Worm (Caenorhabditis elegans) whole organism, L1 larva: ENCODE measurements around the gene R02F2.8.

ENCODE experiments used
- C04F5.9 ChIP-seq: sonication (generic microtip); optimal IDR thresholded peaks from 2 replicates; lab custom pipeline; 2016; ENCODE audit warnings: missing genetic modification characterization, missing compliant biosample characterization
- C16A3.4 ChIP-seq: fragments of 150-350 bp; optimal IDR thresholded peaks from 2 replicates; lab custom pipeline; 2014; ENCODE audit warnings: missing biosample characterization, missing genetic modification characterization
- C34B4.2 ChIP-seq: sonication (generic microtip); optimal IDR thresholded peaks from 2 replicates; lab custom pipeline; 2017; ENCODE audit warnings: mild to moderate bottlenecking, missing genetic modification characterization, missing compliant biosample characterization
- F16B12.6 ChIP-seq: fragments of 150-350 bp; optimal IDR thresholded peaks from 2 replicates; lab custom pipeline; 2014; ENCODE audit warnings: missing biosample characterization, missing genetic modification characterization
- Y116A8C.19 ChIP-seq: sonication (generic microtip); optimal IDR thresholded peaks from 2 replicates; lab custom pipeline; 2016; ENCODE audit warnings: missing compliant biosample characterization, missing genetic modification characterization, borderline replicate concordance
- aha-1 ChIP-seq: fragments of 150-350 bp; optimal IDR thresholded peaks from 2 replicates; lab custom pipeline; 2014; ENCODE audit warnings: missing biosample characterization, missing genetic modification characterization
- blmp-1 ChIP-seq: fragments of 150-350 bp; optimal IDR thresholded peaks from 2 replicates; lab custom pipeline; 2014; ENCODE audit warnings: missing biosample characterization, missing genetic modification characterization
- ceh-8 ChIP-seq: fragments of 200-800 bp; sonication (Bioruptor generic); optimal IDR thresholded peaks from 2 replicates; lab custom pipeline; 2018; ENCODE audit warnings: mild to moderate bottlenecking, missing genetic modification characterization, moderate library complexity, missing compliant biosample characterization
- ceh-82 ChIP-seq, 3 experiments: fragments of 150-350 bp in 1 of 3; sonication (generic microtip) in 2 of 3; optimal IDR thresholded peaks; 2 replicates each; lab custom pipeline; 2014 to 2017; ENCODE audit warnings: missing biosample characterization in 3 of 3, missing genetic modification characterization in 3 of 3
- ceh-88 ChIP-seq: fragments of 200-800 bp; sonication (Bioruptor generic); IDR thresholded peaks from 2 replicates; pipeline ENCODE4 v1.3.6; 2022; ENCODE audit warnings: missing genetic modification characterization, missing compliant biosample characterization
- dsc-1 ChIP-seq: sonication (generic microtip); optimal IDR thresholded peaks from 2 replicates; lab custom pipeline; 2016; ENCODE audit warnings: mild to moderate bottlenecking, missing genetic modification characterization, missing compliant biosample characterization
- efl-1 ChIP-seq, 4 experiments: fragments of 150-350 bp; optimal IDR thresholded peaks in 3 of 4; peaks in 1 of 4; 1 replicate in 1 of 4; 2 replicates in 3 of 4; lab custom pipeline; 2014; ENCODE audit warnings: missing biosample characterization in 2 of 4, missing genetic modification characterization in 2 of 4, missing genetic modification reagents in 2 of 4
- egl-13 ChIP-seq: sonication (generic microtip); optimal IDR thresholded peaks from 2 replicates; lab custom pipeline; 2016; ENCODE audit warnings: missing genotype, missing genetic modification reagents, missing genetic modification characterization, missing compliant biosample characterization
- elt-2 ChIP-seq: sonication (generic microtip); optimal IDR thresholded peaks from 2 replicates; lab custom pipeline; 2016; ENCODE audit warnings: missing genetic modification characterization, mild to moderate bottlenecking, inconsistent platforms, missing compliant biosample characterization, missing genetic modification reagents
- elt-3 ChIP-seq, 6 experiments: fragments of 150-350 bp in 1 of 6; sonication (generic microtip); optimal IDR thresholded peaks; 2 replicates each; lab custom pipeline; 2017 to 2018; ENCODE audit warnings: missing biosample characterization in 6 of 6, missing genetic modification characterization in 6 of 6, inconsistent platforms in 1 of 6
- fkh-10 ChIP-seq: sonication (generic microtip); optimal IDR thresholded peaks from 2 replicates; lab custom pipeline; 2017; ENCODE audit warnings: missing biosample characterization, missing genetic modification reagents, missing genetic modification characterization
- fos-1 ChIP-seq: fragments of 150-350 bp; optimal IDR thresholded peaks from 2 replicates; lab custom pipeline; 2014; ENCODE audit warnings: missing biosample characterization, missing genetic modification characterization
- hlh-17 ChIP-seq: fragments of 200-800 bp; sonication (Bioruptor generic); optimal IDR thresholded peaks from 2 replicates; lab custom pipeline; 2018; ENCODE audit warnings: missing genetic modification characterization, mild to moderate bottlenecking, missing compliant biosample characterization, moderate library complexity, borderline replicate concordance
- hpl-2 ChIP-seq: fragments of 150-350 bp; optimal IDR thresholded peaks from 2 replicates; lab custom pipeline; 2014; ENCODE audit warnings: missing biosample characterization, missing genetic modification reagents, missing genetic modification characterization
- isw-1 ChIP-seq: fragments of 200-800 bp; sonication (Bioruptor generic); IDR thresholded peaks from 2 replicates; pipeline ENCODE4 v1.3.6; 2022; ENCODE audit warnings: missing genetic modification characterization, missing compliant biosample characterization
- lin-14 ChIP-seq: fragments of 200-800 bp; sonication (Bioruptor generic); optimal IDR thresholded peaks from 2 replicates; lab custom pipeline; 2018; ENCODE audit warnings: mild to moderate bottlenecking, missing genetic modification characterization, moderate library complexity, missing compliant biosample characterization
- lin-15B ChIP-seq: fragments of 150-350 bp; sonication (generic microtip); optimal IDR thresholded peaks from 3 replicates; lab custom pipeline; 2014; ENCODE audit warnings: missing biosample characterization, missing genetic modification characterization
- lsy-2 ChIP-seq, 2 experiments: fragments of 150-350 bp; optimal IDR thresholded peaks; 2 replicates each; lab custom pipeline; 2014; ENCODE audit warnings: missing biosample characterization in 2 of 2, missing genetic modification characterization in 2 of 2
- mab-9 ChIP-seq: fragments of 200-800 bp; sonication (Bioruptor generic); IDR thresholded peaks from 2 replicates; pipeline ENCODE4 v1.3.6; 2022; ENCODE audit warnings: missing genetic modification reagents, missing genetic modification characterization, missing compliant biosample characterization
- mef-2 ChIP-seq: fragments of 150-350 bp; optimal IDR thresholded peaks from 2 replicates; lab custom pipeline; 2014; ENCODE audit warnings: missing biosample characterization, missing genetic modification characterization
- mep-1 ChIP-seq: fragments of 150-350 bp; optimal IDR thresholded peaks from 2 replicates; lab custom pipeline; 2014; ENCODE audit warnings: missing biosample characterization, missing genetic modification characterization
- nhr-20 ChIP-seq: sonication (generic microtip); optimal IDR thresholded peaks from 2 replicates; lab custom pipeline; 2016; ENCODE audit warnings: mild to moderate bottlenecking, missing genetic modification characterization, missing compliant biosample characterization
- nhr-28 ChIP-seq: fragments of 150-350 bp; optimal IDR thresholded peaks from 2 replicates; lab custom pipeline; 2014; ENCODE audit warnings: missing biosample characterization, missing genetic modification characterization
- nhr-71 ChIP-seq: sonication (generic microtip); optimal IDR thresholded peaks from 2 replicates; lab custom pipeline; 2016; ENCODE audit warnings: mild to moderate bottlenecking, missing genetic modification characterization, moderate library complexity, missing compliant biosample characterization
- nhr-76 ChIP-seq: sonication (generic microtip); optimal IDR thresholded peaks from 2 replicates; lab custom pipeline; 2017; ENCODE audit warnings: missing biosample characterization, missing genetic modification characterization
- nhr-85 ChIP-seq: sonication (generic microtip); peaks from one replicate; lab custom pipeline; 2016; ENCODE audit warnings: missing genetic modification characterization, inconsistent platforms, missing compliant biosample characterization
- pax-3 ChIP-seq: fragments of 200-800 bp; sonication (Bioruptor generic); optimal IDR thresholded peaks from 2 replicates; lab custom pipeline; 2018; ENCODE audit warnings: mild to moderate bottlenecking, missing genetic modification characterization, moderate library complexity, missing compliant biosample characterization
- pqm-1 ChIP-seq: sonication (generic microtip); optimal IDR thresholded peaks from 3 replicates; lab custom pipeline; 2017; ENCODE audit warnings: missing biosample characterization, missing genetic modification characterization
- skn-1 ChIP-seq: fragments of 150-350 bp; optimal IDR thresholded peaks from 2 replicates; lab custom pipeline; 2014; ENCODE audit warnings: missing biosample characterization, missing genetic modification characterization
- snu-23 ChIP-seq: sonication (generic microtip); optimal IDR thresholded peaks from 2 replicates; lab custom pipeline; 2016; ENCODE audit warnings: missing genetic modification characterization, missing compliant biosample characterization
- sox-4 ChIP-seq: sonication (generic microtip); optimal IDR thresholded peaks from 2 replicates; lab custom pipeline; 2016; ENCODE audit warnings: missing genetic modification characterization, missing compliant biosample characterization
- sup-37 ChIP-seq: fragments of 200-800 bp; sonication (Bioruptor generic); optimal IDR thresholded peaks from 2 replicates; lab custom pipeline; 2018; ENCODE audit warnings: mild to moderate bottlenecking, missing genetic modification characterization, missing compliant biosample characterization
- swsn-7 ChIP-seq: sonication (generic microtip); optimal IDR thresholded peaks from 2 replicates; lab custom pipeline; 2016; ENCODE audit warnings: missing genetic modification characterization, missing compliant biosample characterization
- tbx-2 ChIP-seq: sonication (generic microtip); optimal IDR thresholded peaks from 2 replicates; lab custom pipeline; 2016; ENCODE audit warnings: missing genetic modification characterization, missing compliant biosample characterization
- tlp-1 ChIP-seq: fragments of 150-350 bp; optimal IDR thresholded peaks from 2 replicates; lab custom pipeline; 2014; ENCODE audit warnings: missing biosample characterization, missing genetic modification characterization
- unc-30 ChIP-seq: sonication (generic microtip); optimal IDR thresholded peaks from 2 replicates; lab custom pipeline; 2017; ENCODE audit warnings: missing biosample characterization, missing genetic modification characterization
- unc-62 ChIP-seq: fragments of 150-350 bp; optimal IDR thresholded peaks from 2 replicates; lab custom pipeline; 2014; ENCODE audit warnings: missing biosample characterization, missing genetic modification reagents, missing genetic modification characterization
- unc-86 ChIP-seq: sonication (generic microtip); optimal IDR thresholded peaks from 2 replicates; lab custom pipeline; 2016; ENCODE audit warnings: missing genetic modification characterization, missing compliant biosample characterization
- vab-15 ChIP-seq: sonication (generic microtip); optimal IDR thresholded peaks from 2 replicates; lab custom pipeline; 2017; ENCODE audit warnings: missing genotype, mild to moderate bottlenecking, missing genetic modification characterization, missing compliant biosample characterization
- xbp-1 ChIP-seq: sonication (generic microtip); optimal IDR thresholded peaks from 2 replicates; lab custom pipeline; 2016; ENCODE audit warnings: missing genetic modification characterization, missing compliant biosample characterization
- zag-1 ChIP-seq: fragments of 150-350 bp; optimal IDR thresholded peaks from 2 replicates; lab custom pipeline; 2014; ENCODE audit warnings: missing biosample characterization, missing genetic modification characterization
- zip-4 ChIP-seq: fragments of 200-800 bp; sonication (Bioruptor generic); optimal IDR thresholded peaks from 2 replicates; lab custom pipeline; 2018; ENCODE audit warnings: mild to moderate bottlenecking, missing genetic modification characterization, moderate library complexity, missing compliant biosample characterization
- ztf-11 ChIP-seq, 2 experiments: sonication (generic microtip); optimal IDR thresholded peaks; 2 replicates each; lab custom pipeline; 2016 to 2017; ENCODE audit warnings: missing genetic modification characterization in 2 of 2, missing biosample characterization in 1 of 2, missing compliant biosample characterization in 1 of 2
- ztf-4 ChIP-seq: fragments of 150-350 bp; optimal IDR thresholded peaks from 2 replicates; lab custom pipeline; 2014; ENCODE audit warnings: missing biosample characterization, missing genetic modification characterization

Gene R02F2.8

DNA sequence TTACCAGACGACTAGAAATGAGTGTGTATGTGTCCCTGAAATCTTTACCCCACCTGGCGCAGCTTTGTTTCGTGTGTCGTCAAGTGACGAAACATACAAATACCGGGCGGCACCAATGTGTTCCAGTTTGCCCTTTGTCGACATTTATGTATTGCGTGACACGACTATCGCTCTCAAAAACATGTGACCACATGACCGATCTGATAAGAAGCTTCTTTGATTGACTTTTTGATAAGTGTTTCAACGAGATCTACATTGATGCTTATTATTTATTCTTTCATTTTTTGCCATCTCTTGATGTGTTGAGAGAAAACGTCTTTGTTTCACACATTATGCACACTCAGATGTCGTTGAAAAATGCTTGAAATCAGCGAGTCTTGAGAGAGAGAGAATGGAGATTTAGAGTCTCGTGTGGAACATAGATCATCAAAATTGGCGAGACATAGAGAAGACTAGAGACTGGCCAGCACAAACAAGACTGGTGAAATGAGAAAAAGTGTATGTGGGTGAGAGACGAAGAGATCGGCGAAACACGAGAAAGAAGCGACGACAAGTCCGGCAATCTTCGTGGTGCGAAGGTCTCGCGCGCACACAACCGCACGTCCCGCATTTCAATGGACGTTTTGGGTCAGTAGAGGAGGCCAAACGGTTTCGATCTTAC, 8.0 kb upstream of the R02F2.8 start (continued):
- TF ChIP-seq elt-3 (tag; optimal IDR thresholded peaks at IDR 0.05; lab: Kevin White, UChicago) (peak in 3 of 6 experiments; percentile 13 to 67 (median 52)), ztf-11 (tag; optimal IDR thresholded peaks at IDR 0.05; lab: Kevin White, UChicago) (no peak), hlh-17 (GFP tag; lab: Kevin White, UChicago) (no peak), ztf-4 (tag; lab: Kevin White, UChicago) (no peak), lin-15B (tag; lab: Kevin White, UChicago) (peak; percentile 6), isw-1 (GFP tag; lab: Robert Waterston, UW) (no peak; the same call in 1 of the 2 replicates), egl-13 (tag; lab: Kevin White, UChicago) (no peak), F16B12.6 (tag; lab: Kevin White, UChicago) (no peak), blmp-1 (tag; lab: Kevin White, UChicago) (peak; percentile 72), aha-1 (no peak), pax-3 (peak; percentile 43), nhr-71 (peak; percentile 68), xbp-1 (peak; percentile 25), unc-30 (tag; lab: Kevin White, UChicago) (no peak), lin-14 (peak; percentile 86), skn-1 (tag; lab: Kevin White, UChicago) (peak; percentile 51), fos-1 (tag; lab: Kevin White, UChicago) (no peak), elt-2 (tag; lab: Kevin White, UChicago) (peak; percentile 87), hpl-2 (GFP tag; lab: Kevin White, UChicago) (no peak), Y116A8C.19 (tag; lab: Kevin White, UChicago) (no peak), swsn-7 (tag; lab: Kevin White, UChicago) (peak; percentile 42), ceh-88 (GFP tag; lab: Robert Waterston, UW) (no peak), C16A3.4 (tag; lab: Kevin White, UChicago) (no peak), unc-86 (no peak), vab-15 (tag; lab: Kevin White, UChicago) (no peak), tbx-2 (tag; lab: Kevin White, UChicago) (peak; percentile 37), pqm-1 (no peak), snu-23 (GFP tag; lab: Kevin White, UChicago) (peak; percentile 65), C34B4.2 (tag; lab: Kevin White, UChicago) (no peak), sup-37 (GFP tag; lab: Kevin White, UChicago) (no peak), zip-4 (no peak), nhr-85 (peak; percentile 82), nhr-76 (tag; lab: Kevin White, UChicago) (no peak)

- TF ChIP-seq sox-4 (tag; lab: Kevin White, UChicago), result peak; percentile 44
- TF ChIP-seq fkh-10, result no peak
- TF ChIP-seq nhr-76 (tag; lab: Kevin White, UChicago), result no peak
- TF ChIP-seq efl-1 (optimal IDR thresholded peaks at IDR 0.05; lab: Kevin White, UChicago), result peak in 1 of 2 experiments; percentile 41
- TF ChIP-seq efl-1 (GFP tag; optimal IDR thresholded peaks at IDR 0.05 in 1 of 2; lab: Kevin White, UChicago), result peak; percentile 42 to 95
- TF ChIP-seq ceh-8 (GFP tag; lab: Kevin White, UChicago), result no peak
- TF ChIP-seq unc-62 (GFP tag; lab: Kevin White, UChicago), result no peak
- TF ChIP-seq nhr-20 (tag; lab: Kevin White, UChicago), result peak; percentile 76
- no peak for TF ChIP-seq tlp-1 (tag; lab: Kevin White, UChicago)
- TF ChIP-seq mab-9, result no peak
- TF ChIP-seq zag-1 (tag; lab: Kevin White, UChicago), result no peak
- TF ChIP-seq Y116A8C.19 (tag; lab: Kevin White, UChicago), result no peak
- TF ChIP-seq dsc-1 (tag; lab: Kevin White, UChicago), result peak; percentile 79
- TF ChIP-seq C04F5.9 (tag; lab: Kevin White, UChicago), result no peak
- no peak for TF ChIP-seq hpl-2 (GFP tag; lab: Kevin White, UChicago)
- no peak for TF ChIP-seq C34B4.2 (tag; lab: Kevin White, UChicago)
- no peak for TF ChIP-seq nhr-28 (tag; lab: Kevin White, UChicago)
- peak in 1 of 2 experiments; percentile 14 for TF ChIP-seq ztf-11 (tag; optimal IDR thresholded peaks at IDR 0.05; lab: Kevin White, UChicago)
- peak; percentile 49 for TF ChIP-seq mep-1 (tag; lab: Kevin White, UChicago)
- peak; percentile 7 to 45 for TF ChIP-seq lsy-2 (tag; optimal IDR thresholded peaks at IDR 0.05; lab: Kevin White, UChicago)
- TF ChIP-seq mef-2, result no peak
- TF ChIP-seq fos-1 (tag; lab: Kevin White, UChicago), result no peak
- no peak for TF ChIP-seq ceh-82 (tag; optimal IDR thresholded peaks at IDR 0.05; lab: Kevin White, UChicago)
- TF ChIP-seq C16A3.4 (tag; lab: Kevin White, UChicago), result peak; percentile 24
Observed at ce11 chrIII:5501358-5502287, 6.6 kb upstream of the R02F2.8 start, which contains the start of gene R02F2.1. Gene R02F2.1, plus strand, starts transcription at chrIII:5501885.
